Worm (Caenorhabditis elegans): Measurements from ENCODE around the gene pbs-1.

DNA sequence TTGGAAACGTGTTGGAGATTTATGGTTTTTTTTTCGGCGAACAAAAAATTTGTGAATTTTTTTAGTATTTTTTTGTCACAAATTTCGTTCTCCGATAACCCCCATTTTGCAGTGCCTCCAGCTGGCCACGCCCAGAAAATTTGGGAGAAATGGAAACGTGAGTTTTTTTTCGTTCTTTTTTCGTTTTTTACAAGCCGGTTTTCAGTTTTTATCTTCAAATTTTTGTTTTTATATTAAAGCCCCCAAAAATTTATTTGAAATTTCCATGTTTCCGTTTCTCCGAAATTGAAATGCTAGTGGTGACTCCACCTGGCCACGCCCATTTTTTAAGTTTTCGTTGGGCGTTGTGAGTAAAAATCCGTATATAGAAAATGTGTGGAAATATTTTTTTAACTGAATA lies 22.4 kb downstream of the pbs-1 start:
- no peak for TF ChIP-seq T22C8.4 (GFP tag; IDR thresholded peaks at IDR 0.05)
- TF ChIP-seq klf-2 (GFP tag; conservative IDR thresholded peaks at IDR 0.05), result 0 out of 2 replicates have a peak, but pooled peaks have one; percentile 40
- TF ChIP-seq flt-1 (GFP tag; IDR thresholded peaks at IDR 0.05), result peak; percentile 59; the same call in 1 of the 2 replicates
- no peak for TF ChIP-seq ztf-29 (GFP tag; IDR thresholded peaks at IDR 0.05)
- no peak for TF ChIP-seq cog-1 (tag; optimal IDR thresholded peaks at IDR 0.05)
- TF ChIP-seq ztf-23 (GFP tag; IDR thresholded peaks at IDR 0.05), result peak; percentile 63; the same call in 1 of the 2 replicates
- 0 out of 2 replicates have a peak, but pooled peaks have one; percentile 24 for TF ChIP-seq ref-1 (GFP tag; conservative IDR thresholded peaks at IDR 0.05)

Measured in whole organism, midembryonic.